Worm (Caenorhabditis elegans) whole organism, L4 larva: ENCODE measurements around the gene ccch-1.
A peak's percentile ranks its signal among the peaks of the same experiment; 100 is the strongest.
"Not testable (repeated sequence)": the region's sequence is repeated elsewhere in the genome, so short reads cannot be mapped to it uniquely, and the experiment has no call there.

Source experiments
- R02D3.7 ChIP-seq: fragments of 150-350 bp; sonication (generic microtip); optimal IDR thresholded peaks from 3 replicates; lab custom pipeline; 2014; ENCODE audit warnings: missing biosample characterization, missing genetic modification characterization
- Y105C5A.15 ChIP-seq: fragments of 200-800 bp; sonication (Bioruptor generic); IDR thresholded peaks from 2 replicates; pipeline ENCODE4 v1.3.6; 2022; ENCODE audit warnings: missing genetic modification characterization, missing compliant biosample characterization
- Y5F2A.4 ChIP-seq: fragments of 200-800 bp; sonication (Bioruptor generic); optimal IDR thresholded peaks from 2 replicates; lab custom pipeline; 2018; ENCODE audit warnings: mild to moderate bottlenecking, missing genetic modification characterization, missing compliant biosample characterization
- aly-2 ChIP-seq: sonication (generic microtip); optimal IDR thresholded peaks from 2 replicates; lab custom pipeline; 2018; ENCODE audit warnings: missing biosample characterization, missing genetic modification characterization
- arid-1 ChIP-seq: fragments of 200-800 bp; sonication (Bioruptor generic); conservative IDR thresholded peaks from 2 replicates; pipeline ENCODE4 v1.3.6; 2022; ENCODE audit warnings: missing genetic modification reagents, missing genetic modification characterization, missing compliant biosample characterization
- ceh-28 ChIP-seq: fragments of 150-350 bp; optimal IDR thresholded peaks from 2 replicates; lab custom pipeline; 2014; ENCODE audit warnings: missing biosample characterization, missing genetic modification reagents, missing genetic modification characterization
- ceh-32 ChIP-seq: sonication (generic microtip); optimal IDR thresholded peaks from 2 replicates; lab custom pipeline; 2016; ENCODE audit warnings: mild to moderate bottlenecking, missing genetic modification characterization, missing compliant biosample characterization; ENCODE audit not compliant: poor library complexity
- ceh-62 ChIP-seq: sonication (generic microtip); optimal IDR thresholded peaks from 2 replicates; lab custom pipeline; 2017; ENCODE audit warnings: missing biosample characterization, missing genetic modification characterization
- cey-2 ChIP-seq: sonication (generic microtip); optimal IDR thresholded peaks from 3 replicates; lab custom pipeline; 2017; ENCODE audit warnings: missing genetic modification characterization, mild to moderate bottlenecking, missing compliant biosample characterization, antibody characterized with exemption, borderline replicate concordance; ENCODE audit not compliant: insufficient read depth
- daf-12 ChIP-seq: fragments of 150-350 bp; optimal IDR thresholded peaks from 2 replicates; lab custom pipeline; 2014; ENCODE audit warnings: missing biosample characterization, missing genetic modification reagents, missing genetic modification characterization
- daf-16 ChIP-seq, 3 experiments: sonication (generic microtip); optimal IDR thresholded peaks; 2 replicates each; lab custom pipeline; 2016 to 2017; ENCODE audit warnings: missing genetic modification characterization in 3 of 3, missing genetic modification reagents in 3 of 3, mild to moderate bottlenecking in 2 of 3, missing compliant biosample characterization in 2 of 3, missing biosample characterization in 1 of 3, moderate library complexity in 1 of 3
- dmd-9 ChIP-seq: fragments of 200-800 bp; sonication (Bioruptor generic); IDR thresholded peaks from 2 replicates; pipeline ENCODE4 v1.3.6; 2022; ENCODE audit warnings: missing genetic modification reagents, missing genetic modification characterization, missing compliant biosample characterization
- dpl-1 ChIP-seq: fragments of 150-350 bp; optimal IDR thresholded peaks from 2 replicates; lab custom pipeline; 2014; ENCODE audit warnings: missing biosample characterization, missing genetic modification reagents, missing genetic modification characterization
- dve-1 ChIP-seq: sonication (generic microtip); optimal IDR thresholded peaks from 2 replicates; lab custom pipeline; 2017; ENCODE audit warnings: antibody characterized with exemption, mild to moderate bottlenecking, missing genetic modification characterization, missing compliant biosample characterization; ENCODE audit not compliant: insufficient read depth
- fos-1 ChIP-seq: fragments of 150-350 bp; optimal IDR thresholded peaks from 2 replicates; lab custom pipeline; 2014; ENCODE audit warnings: missing biosample characterization, missing genetic modification characterization
- hmg-1.1 ChIP-seq: fragments of 200-800 bp; sonication (Bioruptor generic); IDR thresholded peaks from 2 replicates; pipeline ENCODE4 v1.3.6; 2022; ENCODE audit warnings: missing genetic modification reagents, missing genetic modification characterization, missing compliant biosample characterization
- lin-1 ChIP-seq: fragments of 200-800 bp; sonication (Bioruptor generic); IDR thresholded peaks from 2 replicates; pipeline ENCODE4 v1.3.6; 2022; ENCODE audit warnings: missing genetic modification reagents, missing genetic modification characterization, missing compliant biosample characterization
- lin-39 ChIP-seq: fragments of 150-350 bp; optimal IDR thresholded peaks from 2 replicates; lab custom pipeline; 2014; ENCODE audit warnings: missing biosample characterization, missing genetic modification reagents, missing genetic modification characterization
- mep-1 ChIP-seq: fragments of 150-350 bp; sonication (generic microtip); optimal IDR thresholded peaks from 3 replicates; lab custom pipeline; 2014; ENCODE audit warnings: missing biosample characterization, missing genetic modification characterization
- mxl-2 ChIP-seq: fragments of 200-800 bp; sonication (Bioruptor generic); conservative IDR thresholded peaks from 2 replicates; pipeline ENCODE4 v1.3.6; 2022; ENCODE audit warnings: missing genetic modification reagents, missing genetic modification characterization, missing compliant biosample characterization
- nhr-11 ChIP-seq: fragments of 150-350 bp; optimal IDR thresholded peaks from 2 replicates; lab custom pipeline; 2014; ENCODE audit warnings: missing biosample characterization, missing genetic modification characterization
- nhr-111 ChIP-seq: fragments of 200-800 bp; sonication (Bioruptor generic); optimal IDR thresholded peaks from 2 replicates; lab custom pipeline; 2018; ENCODE audit warnings: mild to moderate bottlenecking, missing genetic modification characterization, missing compliant biosample characterization
- nhr-25 ChIP-seq: sonication (generic microtip); optimal IDR thresholded peaks from 2 replicates; lab custom pipeline; 2017; ENCODE audit warnings: missing genetic modification characterization, mild to moderate bottlenecking, missing compliant biosample characterization, antibody characterized with exemption, moderate library complexity, borderline replicate concordance; ENCODE audit not compliant: insufficient read depth
- nhr-42 ChIP-seq: fragments of 200-800 bp; sonication (Bioruptor generic); IDR thresholded peaks from 2 replicates; pipeline ENCODE4 v1.3.6; 2022; ENCODE audit warnings: missing genetic modification characterization, missing compliant biosample characterization
- nhr-6 ChIP-seq: fragments of 150-350 bp; optimal IDR thresholded peaks from 2 replicates; lab custom pipeline; 2014; ENCODE audit warnings: missing biosample characterization, missing genetic modification characterization
- nhr-76 ChIP-seq: fragments of 150-350 bp; optimal IDR thresholded peaks from 2 replicates; lab custom pipeline; 2014; ENCODE audit warnings: missing biosample characterization, missing genetic modification characterization
- php-3 ChIP-seq: fragments of 200-800 bp; sonication (Bioruptor generic); IDR thresholded peaks from 2 replicates; pipeline ENCODE4 v1.3.6; 2022; ENCODE audit warnings: missing genetic modification reagents, missing genetic modification characterization, missing compliant biosample characterization
- set-16 ChIP-seq: fragments of 200-800 bp; sonication (Bioruptor generic); IDR thresholded peaks from 2 replicates; pipeline ENCODE4 v1.3.6; 2022; ENCODE audit warnings: missing genetic modification reagents, missing genetic modification characterization, missing compliant biosample characterization
- vab-7 ChIP-seq: fragments of 200-800 bp; sonication (Bioruptor generic); IDR thresholded peaks from 2 replicates; pipeline ENCODE4 v1.3.6; 2022; ENCODE audit warnings: missing genetic modification reagents, missing genetic modification characterization, missing compliant biosample characterization
- zip-2 ChIP-seq: fragments of 150-350 bp; optimal IDR thresholded peaks from 2 replicates; lab custom pipeline; 2014; ENCODE audit warnings: missing biosample characterization, missing genetic modification characterization
- ztf-7 ChIP-seq: fragments of 150-350 bp; optimal IDR thresholded peaks from 2 replicates; lab custom pipeline; 2014; ENCODE audit warnings: missing biosample characterization, missing genetic modification characterization

The ccch-1 gene

DNA sequence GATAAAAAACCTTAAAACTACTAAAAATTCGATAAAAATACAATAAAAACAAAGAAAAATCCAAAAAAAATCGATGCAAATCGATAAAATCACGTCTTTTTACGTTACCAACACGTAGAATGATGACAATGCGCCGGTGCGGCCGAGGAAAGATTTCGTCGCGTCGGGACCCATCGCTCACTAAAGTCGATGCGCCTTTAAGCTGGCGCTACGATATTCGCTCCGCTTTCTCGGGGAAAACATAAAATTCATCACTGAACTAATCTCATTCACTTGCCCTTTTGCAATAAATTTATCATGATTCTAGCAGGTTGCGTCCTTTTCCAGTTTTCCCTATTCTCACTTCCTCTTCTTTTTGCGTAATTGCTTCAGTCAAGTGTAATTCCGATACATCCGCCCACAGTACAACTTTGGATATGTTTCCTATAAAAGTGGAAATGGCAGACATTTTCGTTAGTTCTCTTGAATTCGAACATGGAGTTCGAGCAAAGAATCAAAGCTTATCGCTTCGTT, 44.0 kb upstream of the ccch-1 start, which contains the start of gene col-157:
Gene col-157 (plus strand): TSS at position 463 of the 513 bp plus-strand sequence.
- TF ChIP-seq dve-1 (tag; lab: Kevin White, UChicago); fos-1 (tag; lab: Kevin White, UChicago); lin-1 (GFP tag; lab: Robert Waterston, UW): not testable (repeated sequence)

DNA sequence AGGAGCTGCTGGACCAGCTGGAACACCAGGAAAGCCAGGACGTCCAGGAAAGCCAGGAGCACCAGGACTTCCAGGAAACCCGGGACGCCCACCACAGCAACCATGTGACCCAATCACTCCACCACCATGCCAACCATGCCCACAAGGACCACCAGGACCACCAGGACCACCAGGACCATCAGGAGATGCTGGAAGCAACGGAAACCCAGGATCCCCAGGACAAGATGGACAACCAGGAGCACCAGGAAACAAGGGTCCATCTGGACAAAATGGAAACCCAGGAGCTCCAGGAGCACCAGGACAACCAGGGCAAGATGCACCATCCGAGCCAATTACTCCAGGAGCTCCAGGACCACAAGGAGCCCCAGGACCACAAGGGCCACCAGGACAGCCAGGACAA, 43.2 kb upstream of the ccch-1 start:
- no peak for TF ChIP-seq daf-16 (GFP tag; optimal IDR thresholded peaks at IDR 0.05; lab: Kevin White, UChicago)
- TF ChIP-seq daf-16 (tag; optimal IDR thresholded peaks at IDR 0.05; lab: Kevin White, UChicago): no peak
- TF ChIP-seq set-16 (GFP tag; lab: Robert Waterston, UW): peak; percentile 87

DNA sequence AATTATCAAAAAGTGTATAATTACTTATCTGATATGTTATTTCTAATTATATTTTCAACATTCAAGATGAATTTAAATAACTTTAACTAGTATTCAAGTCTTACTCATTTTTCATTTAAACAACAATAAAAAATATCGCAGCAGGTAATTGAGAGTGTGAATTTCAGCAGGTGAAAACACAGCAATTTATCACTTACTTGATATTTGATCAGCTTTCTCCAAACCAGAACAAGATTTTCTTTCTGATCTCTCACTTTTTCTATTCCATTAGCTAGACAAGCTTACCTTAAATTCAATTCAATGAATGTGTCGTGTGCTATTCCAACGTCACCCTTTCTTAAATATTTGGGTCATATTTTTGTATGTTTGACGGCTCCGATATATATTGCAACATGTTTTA, 42.1 kb upstream of the ccch-1 start, which contains the start of gene srh-1:
Gene srh-1 (plus strand): TSS at position 301 of the 400 bp plus-strand sequence.
- TF ChIP-seq Y105C5A.15 (GFP tag; lab: Robert Waterston, UW) (no peak), dmd-9 (GFP tag; lab: Robert Waterston, UW) (no peak), php-3 (no peak), nhr-42 (GFP tag; lab: Robert Waterston, UW) (no peak), ceh-28 (tag; lab: Kevin White, UChicago) (no peak), ceh-32 (tag; lab: Kevin White, UChicago) (no peak), vab-7 (GFP tag; lab: Robert Waterston, UW) (no peak), ztf-7 (no peak), dpl-1 (GFP tag; lab: Kevin White, UChicago) (no peak), hmg-1.1 (GFP tag; lab: Robert Waterston, UW) (no peak), cey-2 (tag; lab: Kevin White, UChicago) (no peak)
- TF ChIP-seq, all 104 proteins: peak for 0

DNA sequence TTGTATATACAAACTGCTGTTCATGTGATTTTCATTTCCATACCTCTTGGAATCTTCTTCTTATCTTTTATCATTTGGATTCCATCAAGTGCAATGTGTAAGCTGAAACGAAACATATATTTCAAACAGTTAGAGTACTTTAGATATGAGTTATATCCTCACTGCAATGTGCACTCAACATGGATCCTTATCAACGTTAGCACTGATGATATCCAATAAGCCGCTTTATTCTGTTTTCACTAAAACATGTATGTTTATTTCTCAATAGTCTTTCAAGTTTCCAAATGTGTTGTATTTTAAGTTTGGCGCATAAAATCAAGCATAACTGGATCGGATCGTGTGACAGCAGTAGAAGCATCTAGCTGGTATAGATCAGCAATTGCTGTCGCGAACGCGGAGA, 41.0 kb upstream of the ccch-1 start, which contains the start of gene T11F9.10:
Gene T11F9.10 (plus strand): TSS at position 301 of the 400 bp plus-strand sequence.
- TF ChIP-seq zip-2 (tag; lab: Kevin White, UChicago) (no peak), nhr-76 (tag; lab: Kevin White, UChicago) (no peak), lin-39 (tag; lab: Kevin White, UChicago) (no peak), Y5F2A.4 (GFP tag; lab: Kevin White, UChicago) (no peak), nhr-111 (GFP tag; lab: Kevin White, UChicago) (no peak), nhr-25 (tag; lab: Kevin White, UChicago) (no peak), mep-1 (tag; lab: Kevin White, UChicago) (no peak), R02D3.7 (no peak)

DNA sequence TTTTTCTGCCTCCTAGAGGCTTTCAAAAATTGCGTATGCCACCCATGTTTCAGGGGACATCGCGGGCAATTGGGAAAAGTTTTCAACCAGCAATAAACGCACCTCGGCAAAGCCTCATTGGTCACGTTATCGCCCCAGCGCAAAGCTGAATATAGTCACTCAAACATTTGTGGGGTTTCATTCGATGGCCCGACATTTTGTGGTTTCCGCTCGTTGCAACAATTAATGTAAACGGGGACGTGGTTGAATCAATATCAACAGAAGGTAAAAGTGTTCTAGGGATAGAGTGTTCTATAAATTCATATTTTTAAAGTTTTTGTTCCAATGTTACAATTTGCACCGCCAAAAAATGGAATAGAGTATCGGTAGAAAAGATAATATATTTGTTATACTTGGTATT, 39.3 kb upstream of the ccch-1 start:
- TF ChIP-seq zip-2 (tag; lab: Kevin White, UChicago) (no peak), nhr-6 (no peak), daf-12 (tag; lab: Kevin White, UChicago) (no peak), vab-7 (GFP tag; lab: Robert Waterston, UW) (no peak), aly-2 (tag; lab: Kevin White, UChicago) (no peak), mxl-2 (GFP tag; lab: Robert Waterston, UW) (no peak), arid-1 (GFP tag; lab: Robert Waterston, UW) (no peak), ceh-62 (tag; lab: Kevin White, UChicago) (no peak), nhr-11 (tag; lab: Kevin White, UChicago) (no peak)
